Worm (Caenorhabditis elegans) whole organism, L2 larva: ENCODE results near the gene col-90.

Experiments used
- alr-1 ChIP-seq: fragments of 150-350 bp; optimal IDR thresholded peaks from 2 replicates; lab custom pipeline; 2014; ENCODE audit warnings: missing biosample characterization, missing genetic modification characterization
- aly-2 ChIP-seq: fragments of 150-350 bp; optimal IDR thresholded peaks from 2 replicates; lab custom pipeline; 2014; ENCODE audit warnings: missing biosample characterization, missing genetic modification characterization
- lin-13 ChIP-seq: fragments of 150-350 bp; optimal IDR thresholded peaks from 2 replicates; lab custom pipeline; 2014; ENCODE audit warnings: missing biosample characterization, missing genetic modification reagents, missing genetic modification characterization
- lin-39 ChIP-seq: fragments of 150-350 bp; optimal IDR thresholded peaks from 2 replicates; lab custom pipeline; 2014; ENCODE audit warnings: missing biosample characterization, missing genetic modification reagents, missing genetic modification characterization
- nhr-10 ChIP-seq: sonication (generic microtip); optimal IDR thresholded peaks from 2 replicates; lab custom pipeline; 2017; ENCODE audit warnings: missing biosample characterization, missing genetic modification characterization
- nhr-11 ChIP-seq: fragments of 150-350 bp; optimal IDR thresholded peaks from 2 replicates; lab custom pipeline; 2014; ENCODE audit warnings: missing biosample characterization, missing genetic modification characterization
- nhr-12 ChIP-seq: fragments of 150-350 bp; optimal IDR thresholded peaks from 2 replicates; lab custom pipeline; 2014; ENCODE audit warnings: missing biosample characterization, missing genetic modification characterization
- nhr-25 ChIP-seq: fragments of 150-350 bp; sonication (generic microtip); optimal IDR thresholded peaks from 3 replicates; lab custom pipeline; 2014; ENCODE audit warnings: missing biosample characterization, missing genetic modification characterization
- peb-1 ChIP-seq: fragments of 150-350 bp; optimal IDR thresholded peaks from 2 replicates; lab custom pipeline; 2014; ENCODE audit warnings: missing biosample characterization, missing genetic modification characterization
- skn-1 ChIP-seq: sonication (generic microtip); optimal IDR thresholded peaks from 2 replicates; lab custom pipeline; 2017; ENCODE audit warnings: missing biosample characterization, missing genetic modification characterization
- sma-3 ChIP-seq: sonication (generic microtip); optimal IDR thresholded peaks from 2 replicates; lab custom pipeline; 2016; ENCODE audit warnings: missing genetic modification reagents, missing genetic modification characterization, missing compliant biosample characterization
- sma-9 ChIP-seq, 2 experiments: fragments of 150-350 bp in 1 of 2; sonication (generic microtip) in 1 of 2; optimal IDR thresholded peaks; 2 replicates each; lab custom pipeline; 2014 to 2016; ENCODE audit warnings: missing genetic modification characterization in 2 of 2, mild to moderate bottlenecking in 1 of 2, missing biosample characterization in 1 of 2, missing compliant biosample characterization in 1 of 2, missing genetic modification reagents in 1 of 2, moderate library complexity in 1 of 2
- unc-39 ChIP-seq: fragments of 150-350 bp; optimal IDR thresholded peaks from 2 replicates; lab custom pipeline; 2014; ENCODE audit warnings: missing biosample characterization, missing genetic modification characterization

ce11 chrIII:7986585-7987171, 38.0 kb downstream of the col-90 start, which contains the start of gene hrpk-2:
- TF ChIP-seq aly-2 (no peak), unc-39 (tag; lab: Kevin White, UChicago) (no peak), sma-3 (GFP tag; lab: Kevin White, UChicago) (no peak), peb-1 (tag; lab: Kevin White, UChicago) (no peak), nhr-11 (tag; lab: Kevin White, UChicago) (no peak), lin-39 (no peak), nhr-12 (no peak), alr-1 (tag; lab: Kevin White, UChicago) (no peak), nhr-25 (tag; lab: Kevin White, UChicago) (no peak), lin-13 (GFP tag; lab: Kevin White, UChicago) (no peak), nhr-10 (tag; lab: Kevin White, UChicago) (no peak), skn-1 (tag; lab: Kevin White, UChicago) (no peak), sma-9 (GFP tag; optimal IDR thresholded peaks at IDR 0.05; lab: Kevin White, UChicago) (no peak), sma-9 (tag; optimal IDR thresholded peaks at IDR 0.05; lab: Kevin White, UChicago) (no peak)
